Fruit fly (Drosophila melanogaster) whole organism, embryonic: ENCODE data around the gene CG7579.

Experiments used
- ATbp ChIP-seq: fragments of 200-800 bp; sonication (Bioruptor generic); optimal IDR thresholded peaks from 2 replicates; lab custom pipeline; 2017; ENCODE audit warnings: missing biosample characterization, mild to moderate bottlenecking, missing genetic modification characterization, missing genetic modification reagents
- Ada2b ChIP-seq: fragments of 200-800 bp; sonication (Bioruptor generic); IDR thresholded peaks from 2 replicates; pipeline ENCODE4 v1.3.6; 2022; ENCODE audit warnings: missing biosample characterization, missing genetic modification characterization
- Atf-2 ChIP-seq: fragments of 200-800 bp; sonication (Bioruptor generic); optimal IDR thresholded peaks from 2 replicates; lab custom pipeline; 2016; ENCODE audit warnings: missing biosample characterization, missing genetic modification characterization
- Blimp-1 ChIP-seq: fragments of 200-800 bp; sonication (Bioruptor generic); optimal IDR thresholded peaks from 3 replicates; lab custom pipeline; 2018; ENCODE audit warnings: missing biosample characterization, missing genetic modification characterization, mild to moderate bottlenecking, moderate library complexity, missing genetic modification reagents
- BtbVII ChIP-seq: fragments of 200-800 bp; sonication (Bioruptor generic); optimal IDR thresholded peaks from 3 replicates; lab custom pipeline; 2017; ENCODE audit warnings: missing biosample characterization, mild to moderate bottlenecking, missing genetic modification characterization
- CG1024 ChIP-seq: fragments of 200-800 bp; sonication (Bioruptor generic); IDR thresholded peaks from 2 replicates; pipeline ENCODE4 v1.3.6; 2022; ENCODE audit warnings: missing biosample characterization, missing genetic modification characterization
- CG10654 ChIP-seq: fragments of 200-800 bp; sonication (Bioruptor generic); optimal IDR thresholded peaks from 2 replicates; lab custom pipeline; 2016; ENCODE audit warnings: missing biosample characterization, missing genetic modification characterization
- CG12299 ChIP-seq: fragments of 200-800 bp; sonication (Bioruptor generic); optimal IDR thresholded peaks from 2 replicates; lab custom pipeline; 2018; ENCODE audit warnings: missing biosample characterization, mild to moderate bottlenecking, missing genetic modification characterization
- CG13424 ChIP-seq: fragments of 200-800 bp; sonication (Bioruptor generic); optimal IDR thresholded peaks from 2 replicates; lab custom pipeline; 2019; ENCODE audit warnings: missing biosample characterization, mild to moderate bottlenecking, missing genetic modification characterization, moderate library complexity
- CG16815 ChIP-seq: fragments of 200-800 bp; sonication (Bioruptor generic); optimal IDR thresholded peaks from 3 replicates; lab custom pipeline; 2017; ENCODE audit warnings: missing biosample characterization, mild to moderate bottlenecking, missing genetic modification characterization
- CG1832 ChIP-seq: fragments of 200-800 bp; sonication (Bioruptor generic); optimal IDR thresholded peaks from 2 replicates; lab custom pipeline; 2017; ENCODE audit warnings: missing biosample characterization, mild to moderate bottlenecking, missing genetic modification characterization, inconsistent platforms
- CG18764 ChIP-seq: fragments of 200-800 bp; sonication (Bioruptor generic); optimal IDR thresholded peaks from 3 replicates; lab custom pipeline; 2016; ENCODE audit warnings: missing biosample characterization, missing genetic modification characterization
- CG2678 ChIP-seq: fragments of 200-800 bp; sonication (Bioruptor generic); optimal IDR thresholded peaks from 3 replicates; lab custom pipeline; 2019; ENCODE audit warnings: missing biosample characterization, mild to moderate bottlenecking, missing genetic modification characterization, moderate library complexity
- CG30431 ChIP-seq: fragments of 200-800 bp; sonication (Bioruptor generic); optimal IDR thresholded peaks from 2 replicates; lab custom pipeline; 2017; ENCODE audit warnings: missing biosample characterization, missing genetic modification characterization
- CG4820 ChIP-seq: fragments of 200-800 bp; sonication (Bioruptor generic); optimal IDR thresholded peaks from 3 replicates; lab custom pipeline; 2016; ENCODE audit warnings: missing biosample characterization, missing genetic modification characterization
- CG7357 ChIP-seq: fragments of 200-800 bp; sonication (Bioruptor generic); IDR thresholded peaks from 3 replicates; pipeline ENCODE4 v1.3.6; 2022; ENCODE audit warnings: missing biosample characterization, missing genetic modification characterization
- CG7556 ChIP-seq: fragments of 200-800 bp; sonication (Bioruptor generic); optimal IDR thresholded peaks from 2 replicates; lab custom pipeline; 2017; ENCODE audit warnings: missing biosample characterization, mild to moderate bottlenecking, missing genetic modification characterization
- CG7786 ChIP-seq: fragments of 200-800 bp; sonication (Bioruptor generic); optimal IDR thresholded peaks from 2 replicates; lab custom pipeline; 2016; ENCODE audit warnings: missing biosample characterization, missing genetic modification characterization
- CG7928 ChIP-seq: fragments of 200-800 bp; sonication (Bioruptor generic); optimal IDR thresholded peaks from 2 replicates; lab custom pipeline; 2017; ENCODE audit warnings: missing biosample characterization, mild to moderate bottlenecking, missing genetic modification characterization
- CG8388 ChIP-seq: fragments of 200-800 bp; sonication (Bioruptor generic); optimal IDR thresholded peaks from 2 replicates; lab custom pipeline; 2019; ENCODE audit warnings: missing biosample characterization, mild to moderate bottlenecking, missing genetic modification characterization, moderate library complexity
- CG8924 ChIP-seq: fragments of 200-800 bp; optimal IDR thresholded peaks from 3 replicates; lab custom pipeline; 2019; ENCODE audit warnings: missing biosample characterization, mild to moderate bottlenecking, missing genetic modification characterization, moderate library complexity
- CG9609 ChIP-seq: fragments of 200-800 bp; sonication (Bioruptor generic); optimal IDR thresholded peaks from 3 replicates; lab custom pipeline; 2016; ENCODE audit warnings: missing biosample characterization, missing genetic modification characterization
- CG9727 ChIP-seq: fragments of 200-800 bp; sonication (Bioruptor generic); optimal IDR thresholded peaks from 3 replicates; lab custom pipeline; 2017; ENCODE audit warnings: missing biosample characterization, mild to moderate bottlenecking, missing genetic modification characterization
- CkIIα-i1 ChIP-seq: fragments of 200-800 bp; sonication (Bioruptor generic); IDR thresholded peaks from 2 replicates; pipeline ENCODE4 v1.3.6; 2022; ENCODE audit warnings: missing biosample characterization, missing genetic modification characterization
- D19A ChIP-seq: fragments of 200-800 bp; optimal IDR thresholded peaks from 3 replicates; lab custom pipeline; 2019; ENCODE audit warnings: missing biosample characterization, mild to moderate bottlenecking, missing genetic modification characterization, moderate library complexity
- Dek ChIP-seq: fragments of 200-800 bp; sonication (Bioruptor generic); optimal IDR thresholded peaks from 3 replicates; lab custom pipeline; 2019; ENCODE audit warnings: missing biosample characterization, mild to moderate bottlenecking, missing genetic modification characterization, moderate library complexity
- Fer2 ChIP-seq: fragments of 200-800 bp; sonication (Bioruptor generic); optimal IDR thresholded peaks from 2 replicates; lab custom pipeline; 2018; ENCODE audit warnings: missing biosample characterization, mild to moderate bottlenecking, missing genetic modification characterization, moderate library complexity
- GATAe ChIP-seq: fragments of 200-800 bp; sonication (Bioruptor generic); conservative IDR thresholded peaks from 2 replicates; pipeline ENCODE4 v1.3.6; 2022; ENCODE audit warnings: missing biosample characterization, missing genetic modification characterization
- H15 ChIP-seq: fragments of 200-800 bp; sonication (Bioruptor generic); IDR thresholded peaks from 3 replicates; pipeline ENCODE4 v1.3.6; 2022; ENCODE audit warnings: missing biosample characterization, missing genetic modification characterization
- Lim3 ChIP-seq: fragments of 200-800 bp; sonication (Bioruptor generic); IDR thresholded peaks from 2 replicates; pipeline ENCODE4 v1.3.6; 2022; ENCODE audit warnings: missing biosample characterization, missing genetic modification characterization
- Rfx ChIP-seq: fragments of 200-800 bp; sonication (Bioruptor generic); IDR thresholded peaks from 2 replicates; pipeline ENCODE4 v1.3.6; 2022; ENCODE audit warnings: missing biosample characterization, missing genetic modification characterization
- Sox100B ChIP-seq: fragments of 200-800 bp; sonication (Bioruptor generic); optimal IDR thresholded peaks from 3 replicates; lab custom pipeline; 2018; ENCODE audit warnings: missing biosample characterization, mild to moderate bottlenecking, missing genetic modification characterization
- caup ChIP-seq: fragments of 200-800 bp; sonication (Bioruptor generic); optimal IDR thresholded peaks from 3 replicates; lab custom pipeline; 2017; ENCODE audit warnings: missing biosample characterization, mild to moderate bottlenecking, missing genetic modification characterization, moderate library complexity; ENCODE audit not compliant: severe bottlenecking
- chm ChIP-seq: fragments of 200-800 bp; sonication (Bioruptor generic); IDR thresholded peaks from 2 replicates; pipeline ENCODE4 v1.3.6; 2022; ENCODE audit warnings: missing biosample characterization, missing genetic modification characterization
- disco-r ChIP-seq: fragments of 200-800 bp; sonication (Bioruptor generic); optimal IDR thresholded peaks from 2 replicates; lab custom pipeline; 2016; ENCODE audit warnings: missing biosample characterization, missing genetic modification characterization
- eyg ChIP-seq: fragments of 200-800 bp; sonication (Bioruptor generic); optimal IDR thresholded peaks from 3 replicates; lab custom pipeline; 2016; ENCODE audit warnings: missing biosample characterization, missing genetic modification characterization
- gfzf ChIP-seq: fragments of 200-800 bp; sonication (Bioruptor generic); optimal IDR thresholded peaks from 2 replicates; lab custom pipeline; 2016; ENCODE audit warnings: missing biosample characterization, mild to moderate bottlenecking, missing genetic modification characterization, moderate library complexity
- hbn ChIP-seq: fragments of 200-800 bp; sonication (Bioruptor generic); IDR thresholded peaks from 2 replicates; pipeline ENCODE4 v1.3.6; 2022; ENCODE audit warnings: missing biosample characterization, missing genetic modification characterization; ENCODE audit not compliant: partially characterized antibody
- lbe ChIP-seq: fragments of 200-800 bp; sonication (Bioruptor generic); optimal IDR thresholded peaks from 2 replicates; lab custom pipeline; 2016; ENCODE audit warnings: missing biosample characterization, mild to moderate bottlenecking, missing genetic modification characterization
- nmo ChIP-seq: fragments of 200-800 bp; sonication (Bioruptor generic); optimal IDR thresholded peaks from 2 replicates; lab custom pipeline; 2018; ENCODE audit warnings: missing biosample characterization, mild to moderate bottlenecking, missing genetic modification characterization, moderate library complexity
- org-1 ChIP-seq: fragments of 200-800 bp; sonication (Bioruptor generic); optimal IDR thresholded peaks from 2 replicates; lab custom pipeline; 2017; ENCODE audit warnings: missing biosample characterization, missing genetic modification characterization
- sd ChIP-seq: fragments of 200-800 bp; sonication (Bioruptor generic); optimal IDR thresholded peaks from 3 replicates; lab custom pipeline; 2018; ENCODE audit warnings: missing biosample characterization, mild to moderate bottlenecking, missing genetic modification characterization, moderate library complexity
- sisA ChIP-seq: fragments of 200-800 bp; sonication (Bioruptor generic); IDR thresholded peaks from 2 replicates; pipeline ENCODE4 v1.3.6; 2022; ENCODE audit warnings: missing biosample characterization, missing genetic modification characterization
- tap ChIP-seq: fragments of 200-800 bp; optimal IDR thresholded peaks from 3 replicates; lab custom pipeline; 2019; ENCODE audit warnings: missing biosample characterization, mild to moderate bottlenecking, missing genetic modification characterization, moderate library complexity
- tll ChIP-seq, 2 experiments: fragments of 200-800 bp in 1 of 2; fragments of >200 bp in 1 of 2; sonication (Bioruptor generic) in 1 of 2; optimal IDR thresholded peaks; 2 replicates each; lab custom pipeline; 2017 to 2019; ENCODE audit warnings: missing biosample characterization in 2 of 2, missing genetic modification characterization in 2 of 2, mild to moderate bottlenecking in 1 of 2, moderate library complexity in 1 of 2
- tup ChIP-seq: fragments of 200-800 bp; sonication (Bioruptor generic); optimal IDR thresholded peaks from 2 replicates; lab custom pipeline; 2016; ENCODE audit warnings: missing biosample characterization, mild to moderate bottlenecking, missing genetic modification characterization, moderate library complexity
- twi ChIP-seq: fragments of 200-800 bp; optimal IDR thresholded peaks from 2 replicates; lab custom pipeline; 2019; ENCODE audit warnings: missing biosample characterization, mild to moderate bottlenecking, missing genetic modification characterization, moderate library complexity
- zfh1 ChIP-seq: fragments of 200-800 bp; sonication (Bioruptor generic); IDR thresholded peaks from 3 replicates; pipeline ENCODE4 v1.3.6; 2022; ENCODE audit warnings: missing biosample characterization, missing genetic modification characterization

CG7579 gene

dm6 chr3L:15690711-15691591 is 7.7 kb upstream of the CG7579 start (continued):
- TF ChIP-seq Fer2 (tag; lab: Kevin White, UChicago): no peak
- TF ChIP-seq CkIIα-i1: no peak
- no peak for TF ChIP-seq CG16815
- TF ChIP-seq twi (tag; lab: Kevin White, UChicago): peak; percentile 24
- no peak for TF ChIP-seq Atf-2
- TF ChIP-seq CG30431 (GFP tag; lab: Kevin White, UChicago): no peak
- TF ChIP-seq Sox100B (GFP tag; lab: Kevin White, UChicago): peak; percentile 66
- peak; percentile 31; the same call in 1 of the 2 replicates for TF ChIP-seq CG1024
- TF ChIP-seq Rfx (GFP tag; lab: Robert Waterston, UW): no peak; the same call in 1 of the 2 replicates
- no peak for TF ChIP-seq GATAe
- TF ChIP-seq CG8388: peak; percentile 59
- TF ChIP-seq CG10654 (GFP tag; lab: Kevin White, UChicago): peak; percentile 24
- no peak for TF ChIP-seq tup (GFP tag; lab: Kevin White, UChicago)
- TF ChIP-seq nmo (GFP tag; lab: Kevin White, UChicago): peak; percentile 49
- TF ChIP-seq CG1832: no peak
- TF ChIP-seq Ada2b (GFP tag; lab: Robert Waterston, UW): peak; percentile 44
- no peak for TF ChIP-seq CG7786
- peak; percentile 65 for TF ChIP-seq CG7556 (GFP tag; lab: Kevin White, UChicago)
- TF ChIP-seq zfh1 (GFP tag; lab: Robert Waterston, UW): peak; percentile 47; the same call in 2 of the 3 replicates
- peak; percentile 35 for TF ChIP-seq org-1 (GFP tag; lab: Kevin White, UChicago)
- TF ChIP-seq CG9609 (GFP tag; lab: Kevin White, UChicago): no peak
- peak; percentile 84 for TF ChIP-seq Blimp-1 (GFP tag; lab: Kevin White, UChicago)
- peak; percentile 30 for TF ChIP-seq caup (GFP tag; lab: Kevin White, UChicago)
- peak; percentile 64 for TF ChIP-seq CG4820 (GFP tag; lab: Kevin White, UChicago)
- TF ChIP-seq CG2678 (tag; lab: Kevin White, UChicago): peak; percentile 77
- peak; percentile 60 for TF ChIP-seq BtbVII (GFP tag; lab: Kevin White, UChicago)
- TF ChIP-seq CG9727: peak; percentile 24
- TF ChIP-seq sd (tag; lab: Kevin White, UChicago): peak; percentile 51
- peak; percentile 1 for TF ChIP-seq disco-r (GFP tag; lab: Kevin White, UChicago)
- no peak for TF ChIP-seq chm
- peak; percentile 73 for TF ChIP-seq tap
- peak; percentile 37 for TF ChIP-seq CG18764 (GFP tag; lab: Kevin White, UChicago)
- TF ChIP-seq CG7928 (GFP tag; lab: Kevin White, UChicago): no peak
- no peak for TF ChIP-seq lbe (GFP tag; lab: Kevin White, UChicago)
- no peak for TF ChIP-seq gfzf (GFP tag; lab: Kevin White, UChicago)
- no peak for TF ChIP-seq CG7357 (GFP tag; lab: Robert Waterston, UW)
- no peak for TF ChIP-seq Lim3
- peak; percentile 24 for TF ChIP-seq D19A (tag; lab: Kevin White, UChicago)
- TF ChIP-seq CG13424 (tag; lab: Kevin White, UChicago): peak; percentile 40
- peak; percentile 73 for TF ChIP-seq CG8924 (tag; lab: Kevin White, UChicago)
- peak; percentile 3 for TF ChIP-seq Dek
- peak; percentile 43; the same call in 1 of the 2 replicates for TF ChIP-seq sisA (GFP tag; lab: Robert Waterston, UW)
- peak; percentile 3 for TF ChIP-seq CG12299 (tag; lab: Kevin White, UChicago)
- TF ChIP-seq ATbp: peak; percentile 56
- no peak for TF ChIP-seq H15 (GFP tag; lab: Robert Waterston, UW)
- peak in 1 of 2 experiments; percentile 47 for TF ChIP-seq tll (GFP tag; optimal IDR thresholded peaks at IDR 0.05; lab: Kevin White, UChicago)
- no peak for TF ChIP-seq hbn (GFP tag; lab: Robert Waterston, UW)
- TF ChIP-seq eyg (GFP tag; lab: Kevin White, UChicago): no peak
